Fruit fly (Drosophila melanogaster) whole organism, wandering third instar larva: ENCODE measurements around the gene smid.
A peak's percentile ranks its signal among the peaks of the same experiment; 100 is the strongest.

Experiments used
- Abd-B ChIP-seq: fragments of >200 bp; optimal IDR thresholded peaks from 2 replicates; lab custom pipeline; 2017; ENCODE audit warnings: missing biosample characterization, missing genetic modification characterization
- CG32264 ChIP-seq: fragments of 200-800 bp; sonication (Bioruptor generic); optimal IDR thresholded peaks from 2 replicates; lab custom pipeline; 2016; ENCODE audit warnings: missing biosample characterization, missing genetic modification characterization
- CG9705 ChIP-seq: fragments of 200-800 bp; sonication (Bioruptor generic); optimal IDR thresholded peaks from 2 replicates; lab custom pipeline; 2018; ENCODE audit warnings: missing biosample characterization, mild to moderate bottlenecking, missing genetic modification characterization
- CrebA ChIP-seq: fragments of 200-800 bp; sonication (Bioruptor generic); optimal IDR thresholded peaks from 2 replicates; lab custom pipeline; 2016; ENCODE audit warnings: missing biosample characterization, mild to moderate bottlenecking, missing genetic modification characterization, borderline replicate concordance
- Dfd ChIP-seq: fragments of >200 bp; optimal IDR thresholded peaks from 2 replicates; lab custom pipeline; 2017; ENCODE audit warnings: missing biosample characterization, missing genetic modification characterization
- Dif ChIP-seq: fragments of 200-275, 200-300 bp; sonication (Bioruptor generic); optimal IDR thresholded peaks from 2 replicates; lab custom pipeline; 2018; ENCODE audit warnings: missing biosample characterization, missing genetic modification characterization; ENCODE audit not compliant: partially characterized antibody
- GATAd ChIP-seq: sonication (Bioruptor generic); optimal IDR thresholded peaks from 2 replicates; lab custom pipeline; 2016; ENCODE audit warnings: missing biosample characterization, missing genetic modification characterization
- HLH106 ChIP-seq: fragments of 200-800 bp; optimal IDR thresholded peaks from 3 replicates; lab custom pipeline; 2019; ENCODE audit warnings: missing biosample characterization, mild to moderate bottlenecking, missing genetic modification characterization, moderate library complexity
- Hnf4 ChIP-seq: fragments of 200-800 bp; sonication (Bioruptor generic); optimal IDR thresholded peaks from 2 replicates; lab custom pipeline; 2016; ENCODE audit warnings: missing biosample characterization, mild to moderate bottlenecking, missing genetic modification characterization
- Hr78 ChIP-seq: fragments of >200 bp; optimal IDR thresholded peaks from 2 replicates; lab custom pipeline; 2017; ENCODE audit warnings: missing biosample characterization, missing genetic modification characterization
- Hr83 ChIP-seq: fragments of 200-300 bp; sonication (Bioruptor generic); optimal IDR thresholded peaks from 2 replicates; lab custom pipeline; 2016; ENCODE audit warnings: missing biosample characterization, mild to moderate bottlenecking, missing genetic modification characterization, moderate library complexity; ENCODE audit not compliant: poor library complexity, severe bottlenecking
- Jra ChIP-seq: sonication (Bioruptor generic); optimal IDR thresholded peaks from 2 replicates; lab custom pipeline; 2016; ENCODE audit warnings: missing biosample characterization, missing genetic modification characterization
- Mio ChIP-seq: sonication (Bioruptor generic); optimal IDR thresholded peaks from 2 replicates; lab custom pipeline; 2016; ENCODE audit warnings: missing biosample characterization, missing genetic modification characterization
- Myc ChIP-seq: fragments of >200 bp; optimal IDR thresholded peaks from 2 replicates; lab custom pipeline; 2017
- N ChIP-seq: fragments of >200 bp; optimal IDR thresholded peaks from 2 replicates; lab custom pipeline; 2018; ENCODE audit warnings: missing biosample characterization, missing external identifiers, missing genetic modification characterization
- OdsH ChIP-seq: fragments of 200-800 bp; sonication (Bioruptor generic); optimal IDR thresholded peaks from 2 replicates; lab custom pipeline; 2016; ENCODE audit warnings: missing biosample characterization, mild to moderate bottlenecking, missing genetic modification characterization
- Rel ChIP-seq, 2 experiments: fragments of 200-800 bp; sonication (Bioruptor generic) in 1 of 2; optimal IDR thresholded peaks; 2 replicates in 1 of 2; 3 replicates in 1 of 2; lab custom pipeline; 2016 to 2019; ENCODE audit warnings: mild to moderate bottlenecking in 2 of 2, missing biosample characterization in 2 of 2, missing genetic modification characterization in 2 of 2, moderate library complexity in 1 of 2
- Sp1 ChIP-seq: fragments of 200-800 bp; sonication (Bioruptor generic); optimal IDR thresholded peaks from 3 replicates; lab custom pipeline; 2019; ENCODE audit warnings: missing biosample characterization, mild to moderate bottlenecking, missing genetic modification characterization, moderate library complexity
- Vsx2 ChIP-seq: fragments of 200-300, 225-300 bp; sonication (Bioruptor generic); optimal IDR thresholded peaks from 2 replicates; lab custom pipeline; 2018; ENCODE audit warnings: missing biosample characterization, missing genetic modification characterization; ENCODE audit not compliant: partially characterized antibody
- br ChIP-seq: fragments of 200-800 bp; sonication (Bioruptor generic); optimal IDR thresholded peaks from 2 replicates; lab custom pipeline; 2016; ENCODE audit warnings: missing biosample characterization, missing genetic modification characterization
- brk ChIP-seq: fragments of 200-800 bp; sonication (Bioruptor generic); optimal IDR thresholded peaks from 2 replicates; lab custom pipeline; 2016; ENCODE audit warnings: missing biosample characterization, mild to moderate bottlenecking, missing genetic modification characterization
- dl ChIP-seq, 2 experiments: fragments of 175-275, 200-275 bp in 1 of 2; fragments of 200-275 bp in 1 of 2; sonication (Bioruptor generic); optimal IDR thresholded peaks; lab custom pipeline; 2018; ENCODE audit warnings: mild to moderate bottlenecking in 2 of 2, missing biosample characterization in 2 of 2, missing genetic modification characterization in 2 of 2, moderate library complexity in 2 of 2; ENCODE audit not compliant: partially characterized antibody in 2 of 2, insufficient read depth in 1 of 2
- dmrt93B ChIP-seq: fragments of 200-800 bp; sonication (Bioruptor generic); optimal IDR thresholded peaks from 2 replicates; lab custom pipeline; 2018; ENCODE audit warnings: missing biosample characterization, mild to moderate bottlenecking, missing genetic modification characterization
- dsf ChIP-seq: sonication (Bioruptor generic); optimal IDR thresholded peaks from 2 replicates; lab custom pipeline; 2016; ENCODE audit warnings: missing biosample characterization, missing genetic modification characterization, borderline replicate concordance
- ey ChIP-seq: fragments of 200-800 bp; sonication (Bioruptor generic); optimal IDR thresholded peaks from 2 replicates; lab custom pipeline; 2016; ENCODE audit warnings: missing biosample characterization, missing genetic modification characterization
- foxo ChIP-seq, 2 experiments: fragments of 200-800 bp; sonication (Bioruptor generic); optimal IDR thresholded peaks; 2 replicates in 1 of 2; 3 replicates in 1 of 2; lab custom pipeline; 2016 to 2017; ENCODE audit warnings: missing biosample characterization in 2 of 2, missing genetic modification characterization in 2 of 2
- fru ChIP-seq: fragments of 200-800 bp; sonication (Bioruptor generic); optimal IDR thresholded peaks from 3 replicates; lab custom pipeline; 2016; ENCODE audit warnings: missing biosample characterization, mild to moderate bottlenecking, missing genetic modification characterization
- h ChIP-seq: fragments of 200-800 bp; sonication (Bioruptor generic); optimal IDR thresholded peaks from 3 replicates; lab custom pipeline; 2016; ENCODE audit warnings: missing biosample characterization, mild to moderate bottlenecking, missing genetic modification characterization
- jim ChIP-seq: fragments of 175-275, 200-325 bp; sonication (Bioruptor generic); optimal IDR thresholded peaks from 2 replicates; lab custom pipeline; 2016; ENCODE audit warnings: missing biosample characterization, mild to moderate bottlenecking, missing genetic modification characterization
- lola ChIP-seq: fragments of >200 bp; optimal IDR thresholded peaks from 2 replicates; lab custom pipeline; 2017; ENCODE audit warnings: missing biosample characterization, missing genetic modification characterization
- pan ChIP-seq: fragments of >200 bp; optimal IDR thresholded peaks from 2 replicates; lab custom pipeline; 2017
- psq ChIP-seq: fragments of 200-800 bp; sonication (Bioruptor generic); optimal IDR thresholded peaks from 3 replicates; lab custom pipeline; 2017; ENCODE audit warnings: missing biosample characterization, mild to moderate bottlenecking, missing genetic modification characterization, moderate library complexity
- rgr ChIP-seq: fragments of 200-800 bp; sonication (Bioruptor generic); optimal IDR thresholded peaks from 3 replicates; lab custom pipeline; 2016; ENCODE audit warnings: missing biosample characterization, mild to moderate bottlenecking, missing genetic modification characterization
- sage ChIP-seq: fragments of 200-800 bp; sonication (Bioruptor generic); optimal IDR thresholded peaks from 2 replicates; lab custom pipeline; 2016; ENCODE audit warnings: missing biosample characterization, mild to moderate bottlenecking, missing genetic modification characterization
- sv ChIP-seq: fragments of 200-800 bp; sonication (Bioruptor generic); optimal IDR thresholded peaks from 3 replicates; lab custom pipeline; 2016; ENCODE audit warnings: missing biosample characterization, missing genetic modification characterization
- tai ChIP-seq: sonication (Bioruptor generic); optimal IDR thresholded peaks from 2 replicates; lab custom pipeline; 2016; ENCODE audit warnings: missing biosample characterization, missing genetic modification characterization
- usp ChIP-seq: fragments of >200 bp; optimal IDR thresholded peaks from 2 replicates; lab custom pipeline; 2017; ENCODE audit warnings: missing biosample characterization, missing genetic modification characterization
- woc ChIP-seq: sonication (Bioruptor generic); optimal IDR thresholded peaks from 2 replicates; lab custom pipeline; 2016; ENCODE audit warnings: missing biosample characterization, mild to moderate bottlenecking, missing genetic modification characterization

Gene smid

dm6 chr3L:7368934-7369333 is 12.5 kb upstream of the smid start, which contains the start of gene Sh3beta:
TSS of gene Sh3beta (minus strand) at chr3L:7369260.
- no peak for TF ChIP-seq woc (GFP tag; lab: Kevin White, UChicago)
- peak; percentile 20 for TF ChIP-seq sage (GFP tag; lab: Kevin White, UChicago)

- TF ChIP-seq Myc (peak; percentile 4), Hr78 (no peak)
Observed at dm6 chr3L:7369543-7369942, 11.9 kb upstream of the smid start, which contains the start of gene akirin. TSS of gene akirin (plus strand) at chr3L:7369843.

dm6 chr3L:7370231-7370882 is 11.1 kb upstream of the smid start:
- TF ChIP-seq Abd-B (no peak), h (GFP tag; lab: Kevin White, UChicago) (peak; percentile 41), lola (GFP tag; lab: Kevin White, UChicago) (no peak), psq (GFP tag; lab: Kevin White, UChicago) (peak; percentile 81), Hnf4 (GFP tag; lab: Kevin White, UChicago) (no peak), Hr83 (GFP tag; lab: Kevin White, UChicago) (peak; percentile 1), CrebA (GFP tag; lab: Kevin White, UChicago) (no peak), GATAd (GFP tag; lab: Kevin White, UChicago) (no peak), Sp1 (GFP tag; lab: Kevin White, UChicago) (no peak), CG32264 (no peak), OdsH (GFP tag; lab: Kevin White, UChicago) (no peak), ey (GFP tag; lab: Kevin White, UChicago) (no peak), usp (GFP tag; lab: Kevin White, UChicago) (no peak), N (GFP tag; lab: Kevin White, UChicago) (peak; percentile 79), fru (no peak), brk (no peak), dmrt93B (GFP tag; lab: Kevin White, UChicago) (no peak), Rel (GFP tag; optimal IDR thresholded peaks at IDR 0.05; lab: Kevin White, UChicago) (no peak), Rel (tag; optimal IDR thresholded peaks at IDR 0.05; lab: Kevin White, UChicago) (peak; percentile 39), Jra (no peak), dl (GFP tag; optimal IDR thresholded peaks at IDR 0.05; lab: Kevin White, UChicago; ENCODE audit: insufficient read depth in 1 of 2, partially characterized antibody in 2 of 2) (no peak), rgr (GFP tag; lab: Kevin White, UChicago) (no peak), Dif (no peak), sage (GFP tag; lab: Kevin White, UChicago) (no peak), Hr78 (peak; percentile 7), HLH106 (no peak), foxo (GFP tag; optimal IDR thresholded peaks at IDR 0.05; lab: Kevin White, UChicago) (no peak), Vsx2 (no peak), woc (GFP tag; lab: Kevin White, UChicago) (no peak), sv (no peak), tai (no peak), Dfd (GFP tag; lab: Kevin White, UChicago) (no peak), br (no peak), dsf (GFP tag; lab: Kevin White, UChicago) (no peak), Myc (no peak), pan (lab: Kevin White, UChicago) (no peak), CG9705 (no peak), jim (GFP tag; lab: Kevin White, UChicago) (no peak), Mio (no peak)
